Fruit fly (Drosophila melanogaster) Kc167 (cell line): Measurements from ENCODE around the gene CG9933.

ENCODE experiments used
- Myc ChIP-seq: fragments of >200 bp; optimal IDR thresholded peaks from 2 replicates; lab custom pipeline; 2017; ENCODE audit warnings: missing external identifiers
- Sin3A ChIP-seq: fragments of >200 bp; optimal IDR thresholded peaks from 2 replicates; lab custom pipeline; 2018; ENCODE audit warnings: missing external identifiers
- h ChIP-seq: fragments of >200 bp; optimal IDR thresholded peaks from 3 replicates; lab custom pipeline; 2018; ENCODE audit warnings: missing external identifiers
- psq ChIP-seq: fragments of >200 bp; optimal IDR thresholded peaks from 2 replicates; lab custom pipeline; 2017; ENCODE audit warnings: missing external identifiers
- ttk ChIP-seq: sonication (Bioruptor generic); optimal IDR thresholded peaks from 2 replicates; lab custom pipeline; 2017; ENCODE audit warnings: missing external identifiers

- no peak for TF ChIP-seq ttk (lab: Kevin White, UChicago)
- no peak for TF ChIP-seq psq
- no peak for TF ChIP-seq h (lab: Kevin White, UChicago)
- no peak for TF ChIP-seq Sin3A (lab: Kevin White, UChicago)
- no peak for TF ChIP-seq Myc (lab: Kevin White, UChicago)
Observed at dm6 chr2L:13068533-13069398, 47.7 kb upstream of the CG9933 start.
